Fruit fly (Drosophila melanogaster): ENCODE results near the gene nkd.

Gene nkd

dm6 chr3L:19091423-19092124, 46.3 kb upstream of the nkd start (continued):
- TF ChIP-seq sna (GFP tag; IDR thresholded peaks at IDR 0.05; ENCODE audit: partially characterized antibody) (0 out of 2 replicates have a peak, but pooled peaks have one; percentile 37), Fer1 (GFP tag; optimal IDR thresholded peaks at IDR 0.05) (peak; percentile 14), CG33213 (GFP tag; optimal IDR thresholded peaks at IDR 0.05) (no peak), sr (GFP tag; IDR thresholded peaks at IDR 0.05) (peak; percentile 98), seq (GFP tag; IDR thresholded peaks at IDR 0.05) (peak; percentile 54; the same call in 1 of the 2 replicates), B-H2 (GFP tag; optimal IDR thresholded peaks at IDR 0.05) (peak; percentile 17), CG9932 (GFP tag; IDR thresholded peaks at IDR 0.05) (peak; percentile 45), Adf1 (GFP tag; IDR thresholded peaks at IDR 0.05) (peak; percentile 81), Doc3 (GFP tag; IDR thresholded peaks at IDR 0.05; ENCODE audit: partially characterized antibody) (0 out of 3 replicates have a peak, but pooled peaks have one; percentile 14), Rfx (GFP tag; IDR thresholded peaks at IDR 0.05) (peak; percentile 9; the same call in 1 of the 2 replicates), CG8089 (GFP tag; optimal IDR thresholded peaks at IDR 0.05) (no peak), CG6791 (GFP tag; IDR thresholded peaks at IDR 0.05; ENCODE audit: partially characterized antibody) (no peak), CG7271 (tag; optimal IDR thresholded peaks at IDR 0.05) (no peak), CG6765 (GFP tag; optimal IDR thresholded peaks at IDR 0.05) (peak; percentile 25), lbe (GFP tag; optimal IDR thresholded peaks at IDR 0.05) (peak; percentile 41), oc (tag; optimal IDR thresholded peaks at IDR 0.05) (peak; percentile 84), CG32767 (GFP tag; IDR thresholded peaks at IDR 0.05) (peak; percentile 85), amos (GFP tag; IDR thresholded peaks at IDR 0.05; ENCODE audit: partially characterized antibody) (peak; percentile 27; the same call in 1 of the 2 replicates), sd (tag; optimal IDR thresholded peaks at IDR 0.05) (peak; percentile 98), CG18011 (GFP tag; optimal IDR thresholded peaks at IDR 0.05) (peak; percentile 12), Mrtf (GFP tag; IDR thresholded peaks at IDR 0.05) (0 out of 3 replicates have a peak, but pooled peaks have one; percentile 29), Nf-YC (tag; optimal IDR thresholded peaks at IDR 0.05) (peak; percentile 31), gcm (GFP tag; optimal IDR thresholded peaks at IDR 0.05) (peak; percentile 17), wdn (GFP tag; IDR thresholded peaks at IDR 0.05) (0 out of 2 replicates have a peak, but pooled peaks have one; percentile 39), mam (GFP tag; optimal IDR thresholded peaks at IDR 0.05) (no peak), mirr (GFP tag; optimal IDR thresholded peaks at IDR 0.05) (peak; percentile 14), CG10267 (tag; optimal IDR thresholded peaks at IDR 0.05) (no peak), CG13624 (GFP tag; optimal IDR thresholded peaks at IDR 0.05) (no peak), schlank (tag; optimal IDR thresholded peaks at IDR 0.05) (no peak), CG6854 (GFP tag; optimal IDR thresholded peaks at IDR 0.05) (peak; percentile 54), CG32772 (GFP tag; IDR thresholded peaks at IDR 0.05) (no peak), CG11093 (GFP tag; IDR thresholded peaks at IDR 0.05) (0 out of 3 replicates have a peak, but pooled peaks have one; percentile 27), twi (tag; optimal IDR thresholded peaks at IDR 0.05) (peak; percentile 7), CG15514 (GFP tag; optimal IDR thresholded peaks at IDR 0.05) (peak; percentile 23), Max (GFP tag; optimal IDR thresholded peaks at IDR 0.05) (no peak), ttk (GFP tag; IDR thresholded peaks at IDR 0.05) (peak; percentile 50; the same call in 1 of the 2 replicates), Med (GFP tag) (peak; percentile 72), sens (GFP tag) (peak; percentile 76), CG13894 (tag; optimal IDR thresholded peaks at IDR 0.05) (peak; percentile 63), sug (tag; optimal IDR thresholded peaks at IDR 0.05) (peak; percentile 52), exex (tag; optimal IDR thresholded peaks at IDR 0.05) (peak; percentile 17), fd102C (GFP tag; optimal IDR thresholded peaks at IDR 0.05) (no peak), Hr78 (GFP tag; optimal IDR thresholded peaks at IDR 0.05) (peak in 1 of 2 experiments; percentile 44), zf30C (GFP tag; optimal IDR thresholded peaks at IDR 0.05) (no peak), vvl (GFP tag; IDR thresholded peaks at IDR 0.05) (peak; percentile 78; the same call in 1 of the 2 replicates), shn (GFP tag; optimal IDR thresholded peaks at IDR 0.05) (no peak), CG10431 (GFP tag; optimal IDR thresholded peaks at IDR 0.05) (peak; percentile 4), Ptx1 (GFP tag; IDR thresholded peaks at IDR 0.05) (no peak)
